Fruit fly (Drosophila melanogaster): ENCODE measurements around the gene Mcr.
A peak's percentile ranks its signal among the peaks of the same experiment; 100 is the strongest.

The Mcr gene

DNA sequence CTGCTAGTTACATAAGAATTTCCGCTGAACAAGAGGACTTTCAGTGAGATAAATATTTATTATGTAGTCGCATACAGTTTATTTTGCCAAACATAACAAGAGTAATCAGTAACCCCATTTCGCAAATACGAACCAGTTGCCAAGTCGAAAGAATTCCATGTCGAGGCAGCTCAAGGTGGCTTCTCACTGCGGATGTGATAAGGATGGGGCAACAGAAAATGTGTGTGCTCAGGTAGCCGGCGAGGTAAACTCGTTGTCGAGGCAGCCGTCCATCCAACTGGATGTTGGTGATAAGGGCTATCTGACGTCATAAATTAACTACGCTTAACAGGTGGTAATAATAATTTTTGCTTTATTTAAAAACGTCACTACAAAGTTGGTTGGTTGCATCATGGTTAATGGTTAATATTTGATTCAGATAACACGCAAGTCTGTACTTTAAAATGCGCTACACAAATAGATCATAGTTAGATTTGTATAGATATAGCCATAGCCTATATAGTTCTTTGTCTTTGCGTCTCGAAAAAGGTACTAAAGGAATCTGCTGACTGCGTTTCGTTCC, 33.9 kb upstream of the Mcr start:
- no peak for TF ChIP-seq CG7045 (GFP tag; optimal IDR thresholded peaks at IDR 0.05)
- no peak for TF ChIP-seq CG5204 (GFP tag; optimal IDR thresholded peaks at IDR 0.05)
- no peak for TF ChIP-seq Crg-1 (GFP tag; optimal IDR thresholded peaks at IDR 0.05)
- TF ChIP-seq kay (GFP tag; ENCODE audit: borderline replicate concordance), result no peak
- TF ChIP-seq cic (GFP tag; optimal IDR thresholded peaks at IDR 0.05), result peak; percentile 32

DNA sequence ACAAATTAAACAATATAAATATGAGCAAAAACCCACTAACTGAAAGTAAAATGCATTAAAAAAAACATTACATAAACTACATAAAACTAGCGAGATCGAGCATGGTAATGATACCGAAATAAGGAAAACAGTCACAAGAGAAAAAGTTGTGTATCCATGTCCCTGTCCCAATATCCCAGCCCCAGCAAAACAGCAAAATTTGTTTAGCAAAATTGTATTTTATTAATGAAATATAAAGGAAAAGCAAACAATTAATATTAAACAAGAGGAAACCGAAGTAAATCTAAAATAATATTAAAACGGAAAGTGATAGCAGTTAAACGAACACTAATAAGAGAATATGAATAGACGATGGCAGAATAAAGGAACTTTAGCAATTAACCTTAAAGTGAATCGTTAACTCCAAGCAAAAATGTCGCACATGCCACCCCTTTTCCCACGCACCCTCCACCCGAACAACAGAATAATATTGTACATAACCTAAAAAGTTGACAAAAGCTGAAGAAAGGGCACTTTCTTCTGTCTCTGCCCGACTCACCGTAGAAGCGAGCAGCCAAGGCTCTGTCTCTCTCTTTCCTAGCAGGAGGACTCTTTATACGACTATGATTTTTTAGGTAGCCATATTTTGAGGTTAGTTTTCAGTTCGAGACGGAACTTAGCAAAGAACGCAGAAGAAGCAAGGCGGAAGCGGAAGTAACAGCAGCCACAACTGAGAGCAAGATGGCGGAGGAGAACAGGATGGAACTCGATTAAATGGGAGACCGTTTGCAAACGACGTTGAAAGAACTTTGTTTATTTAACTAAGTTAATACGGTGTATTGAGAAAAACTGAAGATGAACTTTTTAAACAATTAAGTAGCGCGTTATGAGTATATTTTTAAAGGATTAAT, 28.0 kb upstream of the Mcr start:
- TF ChIP-seq kay (GFP tag; ENCODE audit: borderline replicate concordance) (peak; percentile 80), Clk (GFP tag; optimal IDR thresholded peaks at IDR 0.05) (no peak), toe (GFP tag; optimal IDR thresholded peaks at IDR 0.05) (no peak), CG7101 (tag; optimal IDR thresholded peaks at IDR 0.05) (no peak), CG12768 (GFP tag; optimal IDR thresholded peaks at IDR 0.05) (no peak)

DNA sequence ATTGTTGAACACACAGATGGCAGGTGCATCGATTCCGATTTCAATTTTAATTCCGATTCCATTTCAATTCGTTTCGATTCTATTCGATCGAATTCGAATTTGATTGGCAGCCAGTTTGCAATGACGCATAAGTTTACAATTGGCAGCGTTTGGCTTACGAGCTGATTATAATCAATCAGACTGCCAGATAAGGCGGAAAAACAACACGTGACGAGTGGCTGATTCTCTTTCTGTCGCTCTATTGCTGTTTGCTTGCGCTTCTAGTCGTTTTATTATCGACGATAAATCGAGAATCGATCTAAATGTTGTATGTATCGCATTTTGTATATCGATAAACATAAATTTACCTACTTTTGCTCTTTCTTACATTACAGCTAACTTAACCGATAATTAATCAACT, 21.9 kb upstream of the Mcr start:
- TF ChIP-seq CG1620 (GFP tag; optimal IDR thresholded peaks at IDR 0.05) (no peak), CG33017 (tag; optimal IDR thresholded peaks at IDR 0.05) (no peak), cnc (optimal IDR thresholded peaks at IDR 0.05) (no peak), Crg-1 (GFP tag; optimal IDR thresholded peaks at IDR 0.05) (no peak), pad (GFP tag; optimal IDR thresholded peaks at IDR 0.05) (no peak), kay (GFP tag; ENCODE audit: borderline replicate concordance) (peak; percentile 85), CG12768 (GFP tag; optimal IDR thresholded peaks at IDR 0.05) (no peak), toe (GFP tag; optimal IDR thresholded peaks at IDR 0.05) (no peak), CG7045 (GFP tag; optimal IDR thresholded peaks at IDR 0.05) (no peak), tj (GFP tag; optimal IDR thresholded peaks at IDR 0.05) (no peak), bab1 (GFP tag; optimal IDR thresholded peaks at IDR 0.05) (no peak), Mnt (GFP tag; optimal IDR thresholded peaks at IDR 0.05) (peak; percentile 20), CG5204 (GFP tag; optimal IDR thresholded peaks at IDR 0.05) (no peak), CG7101 (tag; optimal IDR thresholded peaks at IDR 0.05) (no peak), CG14711 (tag; optimal IDR thresholded peaks at IDR 0.05) (no peak), Clk (GFP tag; optimal IDR thresholded peaks at IDR 0.05) (no peak), CG11617 (GFP tag; optimal IDR thresholded peaks at IDR 0.05) (no peak), cic (GFP tag; optimal IDR thresholded peaks at IDR 0.05) (peak; percentile 44), Hr96 (GFP tag; optimal IDR thresholded peaks at IDR 0.05) (no peak), ovo (GFP tag; optimal IDR thresholded peaks at IDR 0.05) (no peak)

DNA sequence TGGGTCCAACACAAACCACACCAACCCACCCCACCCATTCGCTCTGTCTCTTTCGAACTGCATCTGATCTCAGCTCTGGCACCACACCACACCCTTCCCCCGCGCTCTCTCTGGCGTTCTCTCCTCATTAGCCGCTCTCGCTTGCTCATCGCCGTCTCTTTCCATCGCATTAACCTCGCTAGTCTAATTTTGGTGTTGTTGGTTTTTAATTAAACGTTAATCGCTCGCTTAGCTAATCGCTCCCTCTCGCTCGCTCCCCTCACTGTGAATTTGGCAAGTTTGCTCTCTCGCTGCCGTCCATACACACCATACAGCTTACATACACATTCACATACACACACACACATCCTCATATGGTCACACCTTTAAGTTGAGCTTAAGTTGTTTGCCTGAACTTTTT, 21.3 kb upstream of the Mcr start:
- TF ChIP-seq cnc (optimal IDR thresholded peaks at IDR 0.05), result no peak
- no peak for TF ChIP-seq Hr96 (GFP tag; optimal IDR thresholded peaks at IDR 0.05)
- TF ChIP-seq Crg-1 (GFP tag; optimal IDR thresholded peaks at IDR 0.05), result peak; percentile 15
- no peak for TF ChIP-seq CG7101 (tag; optimal IDR thresholded peaks at IDR 0.05)
- peak; percentile 41 for TF ChIP-seq CG12768 (GFP tag; optimal IDR thresholded peaks at IDR 0.05)
- no peak for TF ChIP-seq CG7045 (GFP tag; optimal IDR thresholded peaks at IDR 0.05)
- no peak for TF ChIP-seq Clk (GFP tag; optimal IDR thresholded peaks at IDR 0.05)
- TF ChIP-seq pad (GFP tag; optimal IDR thresholded peaks at IDR 0.05), result peak; percentile 8
- TF ChIP-seq kay (GFP tag; ENCODE audit: borderline replicate concordance), result no peak
- no peak for TF ChIP-seq Mnt (GFP tag; optimal IDR thresholded peaks at IDR 0.05)
- TF ChIP-seq cic (GFP tag; optimal IDR thresholded peaks at IDR 0.05), result peak; percentile 36

- TF ChIP-seq cnc (optimal IDR thresholded peaks at IDR 0.05) (no peak), pad (GFP tag; optimal IDR thresholded peaks at IDR 0.05) (no peak), kay (GFP tag; ENCODE audit: borderline replicate concordance) (no peak), CG5204 (GFP tag; optimal IDR thresholded peaks at IDR 0.05) (no peak), CG7101 (tag; optimal IDR thresholded peaks at IDR 0.05) (no peak), Hr96 (GFP tag; optimal IDR thresholded peaks at IDR 0.05) (no peak), Clk (GFP tag; optimal IDR thresholded peaks at IDR 0.05) (no peak), ovo (GFP tag; optimal IDR thresholded peaks at IDR 0.05) (no peak), Mnt (GFP tag; optimal IDR thresholded peaks at IDR 0.05) (no peak), CG14711 (tag; optimal IDR thresholded peaks at IDR 0.05) (no peak), CG33017 (tag; optimal IDR thresholded peaks at IDR 0.05) (no peak), Crg-1 (GFP tag; optimal IDR thresholded peaks at IDR 0.05) (no peak), CG1620 (GFP tag; optimal IDR thresholded peaks at IDR 0.05) (no peak), CG12768 (GFP tag; optimal IDR thresholded peaks at IDR 0.05) (no peak)
Observed at dm6 chr2L:8103073-8103472, 20.3 kb upstream of the Mcr start.

- TF ChIP-seq bab1 (GFP tag; optimal IDR thresholded peaks at IDR 0.05) (no peak), CG14711 (tag; optimal IDR thresholded peaks at IDR 0.05) (no peak), CG11617 (GFP tag; optimal IDR thresholded peaks at IDR 0.05) (no peak), toe (GFP tag; optimal IDR thresholded peaks at IDR 0.05) (no peak), CG7045 (GFP tag; optimal IDR thresholded peaks at IDR 0.05) (no peak), pad (GFP tag; optimal IDR thresholded peaks at IDR 0.05) (no peak), CG33017 (tag; optimal IDR thresholded peaks at IDR 0.05) (no peak), CG1620 (GFP tag; optimal IDR thresholded peaks at IDR 0.05) (no peak), CG12768 (GFP tag; optimal IDR thresholded peaks at IDR 0.05) (peak; percentile 47), cic (GFP tag; optimal IDR thresholded peaks at IDR 0.05) (peak; percentile 87), ovo (GFP tag; optimal IDR thresholded peaks at IDR 0.05) (peak; percentile 10), Hr96 (GFP tag; optimal IDR thresholded peaks at IDR 0.05) (no peak), CG5204 (GFP tag; optimal IDR thresholded peaks at IDR 0.05) (no peak), CG7101 (tag; optimal IDR thresholded peaks at IDR 0.05) (peak; percentile 40), Clk (GFP tag; optimal IDR thresholded peaks at IDR 0.05) (no peak), kay (GFP tag; ENCODE audit: borderline replicate concordance) (peak; percentile 78), Crg-1 (GFP tag; optimal IDR thresholded peaks at IDR 0.05) (no peak), cnc (optimal IDR thresholded peaks at IDR 0.05) (no peak), Mnt (GFP tag; optimal IDR thresholded peaks at IDR 0.05) (peak; percentile 26), tj (GFP tag; optimal IDR thresholded peaks at IDR 0.05) (no peak)
Observed at dm6 chr2L:8100489-8101352, 17.9 kb upstream of the Mcr start.
